Fruit fly (Drosophila melanogaster) whole organism, embryonic: ENCODE data around the gene Egfrap.

ENCODE experiments used
- CG10209 ChIP-seq: fragments of 200-800 bp; sonication (Bioruptor generic); optimal IDR thresholded peaks from 3 replicates; lab custom pipeline; 2017; ENCODE audit warnings: missing biosample characterization, mild to moderate bottlenecking, missing genetic modification characterization, missing genetic modification reagents
- CG11085 ChIP-seq: fragments of 200-800 bp; sonication (Bioruptor generic); IDR thresholded peaks from 2 replicates; pipeline ENCODE4 v1.3.6; 2022; ENCODE audit warnings: missing biosample characterization, missing genetic modification characterization
- CG12769 ChIP-seq: fragments of 200-800 bp; sonication (Bioruptor generic); optimal IDR thresholded peaks from 2 replicates; lab custom pipeline; 2019; ENCODE audit warnings: missing biosample characterization, mild to moderate bottlenecking, missing genetic modification characterization, moderate library complexity
- CG15011 ChIP-seq: fragments of 200-800 bp; sonication (Bioruptor generic); optimal IDR thresholded peaks from 3 replicates; lab custom pipeline; 2018; ENCODE audit warnings: missing biosample characterization, mild to moderate bottlenecking, missing genetic modification characterization
- CG1603 ChIP-seq: fragments of 200-800 bp; sonication (Bioruptor generic); optimal IDR thresholded peaks from 2 replicates; lab custom pipeline; 2019; ENCODE audit warnings: missing biosample characterization, mild to moderate bottlenecking, missing genetic modification characterization, moderate library complexity
- CG1792 ChIP-seq: fragments of 200-800 bp; sonication (Bioruptor generic); optimal IDR thresholded peaks from 2 replicates; lab custom pipeline; 2016; ENCODE audit warnings: missing biosample characterization, missing genetic modification characterization
- CG18599 ChIP-seq: fragments of 200-800 bp; sonication (Bioruptor generic); optimal IDR thresholded peaks from 3 replicates; lab custom pipeline; 2017; ENCODE audit warnings: missing biosample characterization, missing genetic modification characterization, mild to moderate bottlenecking, moderate library complexity, missing genetic modification reagents
- CG2199 ChIP-seq: fragments of 200-800 bp; sonication (Bioruptor generic); IDR thresholded peaks from 3 replicates; pipeline ENCODE4 v1.3.6; 2022; ENCODE audit warnings: missing biosample characterization, missing genetic modification characterization
- CG2678 ChIP-seq: fragments of 200-800 bp; sonication (Bioruptor generic); optimal IDR thresholded peaks from 3 replicates; lab custom pipeline; 2019; ENCODE audit warnings: missing biosample characterization, mild to moderate bottlenecking, missing genetic modification characterization, moderate library complexity
- CG3065 ChIP-seq: fragments of 200-800 bp; sonication (Bioruptor generic); optimal IDR thresholded peaks from 2 replicates; lab custom pipeline; 2016; ENCODE audit warnings: missing biosample characterization, missing genetic modification characterization
- CG3163 ChIP-seq: fragments of 200-800 bp; sonication (Bioruptor generic); optimal IDR thresholded peaks from 3 replicates; lab custom pipeline; 2016; ENCODE audit warnings: missing biosample characterization, missing genetic modification characterization
- CG3407 ChIP-seq: fragments of 200-800 bp; sonication (Bioruptor generic); optimal IDR thresholded peaks from 2 replicates; lab custom pipeline; 2018; ENCODE audit warnings: missing biosample characterization, mild to moderate bottlenecking, missing genetic modification characterization
- CG34376 ChIP-seq: fragments of 200-800 bp; sonication (Bioruptor generic); optimal IDR thresholded peaks from 2 replicates; lab custom pipeline; 2018; ENCODE audit warnings: missing biosample characterization, mild to moderate bottlenecking, missing genetic modification characterization
- CG3726 ChIP-seq: fragments of 200-800 bp; sonication (Bioruptor generic); IDR thresholded peaks from 3 replicates; pipeline ENCODE4, ENCODE4 v1.3.6; 2022; ENCODE audit warnings: missing biosample characterization, missing genetic modification characterization
- CG4617 ChIP-seq: fragments of 200-800 bp; sonication (Bioruptor generic); optimal IDR thresholded peaks from 3 replicates; lab custom pipeline; 2016; ENCODE audit warnings: missing biosample characterization, missing genetic modification characterization, borderline replicate concordance
- CG4854 ChIP-seq: fragments of 200-800 bp; sonication (Bioruptor generic); optimal IDR thresholded peaks from 2 replicates; lab custom pipeline; 2016; ENCODE audit warnings: missing biosample characterization, missing genetic modification characterization, inconsistent platforms
- CG6683 ChIP-seq: fragments of 200-800 bp; sonication (Bioruptor generic); optimal IDR thresholded peaks from 2 replicates; lab custom pipeline; 2017; ENCODE audit warnings: missing biosample characterization, mild to moderate bottlenecking, missing genetic modification characterization, missing genetic modification reagents
- CG6813 ChIP-seq: fragments of 200-800 bp; sonication (Bioruptor generic); optimal IDR thresholded peaks from 2 replicates; lab custom pipeline; 2017; ENCODE audit warnings: missing biosample characterization, missing genetic modification characterization, mild to moderate bottlenecking, moderate library complexity, missing genetic modification reagents
- CG7839 ChIP-seq: fragments of 200-800 bp; sonication (Bioruptor generic); optimal IDR thresholded peaks from 3 replicates; lab custom pipeline; 2018; ENCODE audit warnings: missing biosample characterization, mild to moderate bottlenecking, missing genetic modification characterization, moderate library complexity
- CoRest ChIP-seq: fragments of 200-800 bp; sonication (Bioruptor generic); optimal IDR thresholded peaks from 3 replicates; lab custom pipeline; 2018; ENCODE audit warnings: missing biosample characterization, mild to moderate bottlenecking, missing genetic modification characterization, moderate library complexity
- D ChIP-seq, 2 experiments: fragments of 200-800 bp in 1 of 2; fragments of >200 bp in 1 of 2; sonication (Bioruptor generic) in 1 of 2; optimal IDR thresholded peaks; 2 replicates in 1 of 2; 3 replicates in 1 of 2; lab custom pipeline; 2017; ENCODE audit warnings: mild to moderate bottlenecking in 1 of 2, missing biosample characterization in 1 of 2, missing genetic modification characterization in 1 of 2, missing genetic modification reagents in 1 of 2
- Deaf1 ChIP-seq: fragments of 200-800 bp; optimal IDR thresholded peaks from 3 replicates; lab custom pipeline; 2019; ENCODE audit warnings: missing biosample characterization, mild to moderate bottlenecking, missing genetic modification characterization, moderate library complexity
- Doc3 ChIP-seq: fragments of 200-800 bp; sonication (Bioruptor generic); IDR thresholded peaks from 3 replicates; pipeline ENCODE4 v1.3.6; 2022; ENCODE audit warnings: missing biosample characterization, missing genetic modification characterization; ENCODE audit not compliant: partially characterized antibody
- Drgx ChIP-seq: fragments of 200-800 bp; sonication (Bioruptor generic); IDR thresholded peaks from 2 replicates; pipeline ENCODE4 v1.3.6; 2022; ENCODE audit warnings: missing biosample characterization, missing genetic modification characterization
- HLH3B ChIP-seq: fragments of 200-800 bp; sonication (Bioruptor generic); IDR thresholded peaks from 2 replicates; pipeline ENCODE4 v1.3.6; 2022; ENCODE audit warnings: missing biosample characterization, missing genetic modification characterization
- MTF-1 ChIP-seq: fragments of 200-800 bp; sonication (Bioruptor generic); optimal IDR thresholded peaks from 2 replicates; lab custom pipeline; 2018; ENCODE audit warnings: missing biosample characterization, mild to moderate bottlenecking, missing genetic modification characterization, borderline replicate concordance
- Max ChIP-seq: fragments of 200-800 bp; sonication (Bioruptor generic); optimal IDR thresholded peaks from 2 replicates; lab custom pipeline; 2016; ENCODE audit warnings: missing biosample characterization, mild to moderate bottlenecking, missing genetic modification characterization
- NfI ChIP-seq: fragments of 200-800 bp; sonication (Bioruptor generic); optimal IDR thresholded peaks from 3 replicates; lab custom pipeline; 2018; ENCODE audit warnings: missing biosample characterization, mild to moderate bottlenecking, missing genetic modification characterization, moderate library complexity
- Scr ChIP-seq: fragments of 200-800 bp; sonication (Bioruptor generic); IDR thresholded peaks from 2 replicates; pipeline ENCODE4 v1.3.6; 2022; ENCODE audit warnings: missing biosample characterization, missing genetic modification characterization; ENCODE audit not compliant: partially characterized antibody
- Spps ChIP-seq: fragments of 200-800 bp; sonication (Bioruptor generic); optimal IDR thresholded peaks from 2 replicates; lab custom pipeline; 2018; ENCODE audit warnings: missing biosample characterization, mild to moderate bottlenecking, missing genetic modification characterization
- Sry-δ ChIP-seq: fragments of 200-800 bp; sonication (Bioruptor generic); optimal IDR thresholded peaks from 2 replicates; lab custom pipeline; 2016; ENCODE audit warnings: missing biosample characterization, missing genetic modification characterization
- TFAM ChIP-seq: fragments of 200-800 bp; sonication (Bioruptor generic); optimal IDR thresholded peaks from 2 replicates; lab custom pipeline; 2017; ENCODE audit warnings: missing biosample characterization, missing genetic modification characterization, inconsistent platforms
- Trl ChIP-seq, 3 experiments: fragments of >200 bp in 2 of 3; fragments of 200-800 bp in 1 of 3; sonication (Bioruptor generic) in 1 of 3; optimal IDR thresholded peaks; 2 replicates in 1 of 3; 3 replicates in 2 of 3; lab custom pipeline; 2016 to 2017; ENCODE audit warnings: missing biosample characterization in 1 of 3, missing genetic modification characterization in 1 of 3
- ac ChIP-seq: fragments of 200-800 bp; sonication (Bioruptor generic); optimal IDR thresholded peaks from 3 replicates; lab custom pipeline; 2017; ENCODE audit warnings: missing biosample characterization, mild to moderate bottlenecking, missing genetic modification characterization
- ap ChIP-seq: fragments of 200-800 bp; sonication (Bioruptor generic); IDR thresholded peaks from 2 replicates; pipeline ENCODE4 v1.3.6; 2022; ENCODE audit warnings: missing biosample characterization, missing genetic modification characterization
- bab2 ChIP-seq: fragments of 200-800 bp; sonication (Bioruptor generic); optimal IDR thresholded peaks from 2 replicates; lab custom pipeline; 2016; ENCODE audit warnings: missing biosample characterization, missing genetic modification characterization
- bbx ChIP-seq: fragments of 200-800 bp; sonication (Bioruptor generic); IDR thresholded peaks from 2 replicates; pipeline ENCODE4 v1.3.6; 2022; ENCODE audit warnings: missing biosample characterization, missing genetic modification characterization; ENCODE audit not compliant: partially characterized antibody
- chm ChIP-seq: fragments of 200-800 bp; sonication (Bioruptor generic); IDR thresholded peaks from 2 replicates; pipeline ENCODE4 v1.3.6; 2022; ENCODE audit warnings: missing biosample characterization, missing genetic modification characterization
- crc ChIP-seq: fragments of 200-800 bp; sonication (Bioruptor generic); optimal IDR thresholded peaks from 2 replicates; lab custom pipeline; 2016; ENCODE audit warnings: missing biosample characterization, missing genetic modification characterization
- gem ChIP-seq: fragments of 200-800 bp; sonication (Bioruptor generic); optimal IDR thresholded peaks from 2 replicates; lab custom pipeline; 2019; ENCODE audit warnings: missing biosample characterization, mild to moderate bottlenecking, missing genetic modification characterization, moderate library complexity
- jumu ChIP-seq: fragments of 200-800 bp; sonication (Bioruptor generic); optimal IDR thresholded peaks from 3 replicates; lab custom pipeline; 2016; ENCODE audit warnings: missing biosample characterization, missing genetic modification characterization
- onecut ChIP-seq: fragments of 200-800 bp; sonication (Bioruptor generic); IDR thresholded peaks from 2 replicates; pipeline ENCODE4 v1.3.6; 2022; ENCODE audit warnings: missing biosample characterization, missing genetic modification characterization
- sens ChIP-seq: fragments of 200-800 bp; sonication (Bioruptor generic); peaks from one replicate; lab custom pipeline; 2016; ENCODE audit warnings: missing biosample characterization, missing genetic modification characterization
- sr ChIP-seq: fragments of 200-800 bp; sonication (Bioruptor generic); IDR thresholded peaks from 3 replicates; pipeline ENCODE4 v1.3.6; 2022; ENCODE audit warnings: missing biosample characterization, missing genetic modification characterization
- tio ChIP-seq: fragments of 200-800 bp; sonication (Bioruptor generic); optimal IDR thresholded peaks from 2 replicates; lab custom pipeline; 2017; ENCODE audit warnings: missing biosample characterization, missing genetic modification characterization, inconsistent platforms
- vvl ChIP-seq: fragments of 200-800 bp; sonication (Bioruptor generic); IDR thresholded peaks from 2 replicates; pipeline ENCODE4 v1.3.6; 2022; ENCODE audit warnings: missing biosample characterization, missing genetic modification characterization
- z ChIP-seq: fragments of 200-800 bp; sonication (Bioruptor generic); IDR thresholded peaks from 3 replicates; pipeline ENCODE4 v1.3.6; 2022; ENCODE audit warnings: missing biosample characterization, missing genetic modification characterization

The Egfrap gene

DNA sequence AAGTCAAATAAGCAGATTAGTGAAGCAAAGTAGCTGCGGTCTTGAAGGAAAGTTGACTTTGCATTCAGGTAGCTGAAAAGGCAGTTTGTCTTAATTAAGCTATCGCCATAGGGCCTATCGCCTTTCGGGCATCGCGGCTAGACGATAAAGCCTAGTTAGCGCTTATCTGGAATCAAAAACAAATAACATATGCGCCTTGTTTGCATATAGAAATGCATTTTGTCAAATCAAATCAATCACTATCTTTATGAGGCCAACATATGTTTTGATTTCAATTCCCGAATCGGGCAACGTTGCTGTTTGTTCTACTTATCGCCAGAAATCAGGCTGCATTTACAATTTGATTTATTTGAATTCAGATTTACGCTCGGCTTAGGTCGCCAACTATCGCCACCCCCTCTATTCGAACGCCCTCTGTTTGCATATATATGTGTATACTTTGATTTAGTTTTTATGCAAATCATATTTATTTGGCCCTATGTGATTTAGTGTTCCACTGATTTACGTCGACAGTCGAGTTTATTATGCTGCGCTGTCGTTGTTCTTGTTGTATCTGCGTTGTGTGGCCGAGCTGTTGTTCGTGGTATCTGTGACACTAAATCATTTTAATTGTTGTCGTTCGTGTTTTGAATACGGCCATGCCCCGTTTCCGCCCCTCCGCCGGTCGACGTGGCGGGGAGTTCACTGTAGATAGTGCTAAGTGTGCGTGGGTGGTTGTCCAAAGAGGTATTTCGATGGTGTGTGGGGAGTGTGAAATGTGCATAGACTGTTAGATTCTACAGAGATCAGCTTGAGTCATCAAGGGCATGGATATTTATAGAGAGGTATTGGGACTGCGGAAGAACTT lies 24.3 kb upstream of the Egfrap start (continued):
- peak; percentile 58; the same call in 1 of the 2 replicates for TF ChIP-seq chm (GFP tag; lab: Robert Waterston, UW)
- peak; percentile 37 for TF ChIP-seq Deaf1 (tag; lab: Kevin White, UChicago)
- TF ChIP-seq CG1792 (GFP tag; lab: Kevin White, UChicago), result peak; percentile 59
- TF ChIP-seq CG10209 (GFP tag; lab: Kevin White, UChicago), result peak; percentile 67
- no peak for TF ChIP-seq D (optimal IDR thresholded peaks at IDR 0.05; lab: Kevin White, UChicago)
- TF ChIP-seq D (GFP tag; optimal IDR thresholded peaks at IDR 0.05; lab: Kevin White, UChicago), result peak; percentile 65
- TF ChIP-seq CG6683 (GFP tag; lab: Kevin White, UChicago), result no peak
- TF ChIP-seq MTF-1 (GFP tag; lab: Kevin White, UChicago), result peak; percentile 64
- no peak for TF ChIP-seq Doc3
- peak; percentile 16 for TF ChIP-seq tio (GFP tag; lab: Kevin White, UChicago)
- peak; percentile 43 for TF ChIP-seq bab2
- TF ChIP-seq vvl (GFP tag; lab: Robert Waterston, UW), result peak; percentile 65; the same call in 1 of the 2 replicates
- TF ChIP-seq CG12769 (tag; lab: Kevin White, UChicago), result peak; percentile 34
- TF ChIP-seq ac (GFP tag; lab: Kevin White, UChicago), result peak; percentile 80
- peak; percentile 55 for TF ChIP-seq gem (tag; lab: Kevin White, UChicago)
- TF ChIP-seq TFAM (GFP tag; lab: Kevin White, UChicago), result peak; percentile 6
- no peak for TF ChIP-seq CG11085 (GFP tag; lab: Robert Waterston, UW)
- no peak for TF ChIP-seq jumu (GFP tag; lab: Kevin White, UChicago)
- TF ChIP-seq onecut (GFP tag; lab: Robert Waterston, UW), result peak; percentile 56
- no peak for TF ChIP-seq CG3163
- TF ChIP-seq CG18599, result peak; percentile 35
- peak; percentile 79 for TF ChIP-seq CG6813 (GFP tag; lab: Kevin White, UChicago)
- peak; percentile 33 for TF ChIP-seq CoRest
- TF ChIP-seq sr, result peak; percentile 92
- peak; percentile 4 for TF ChIP-seq CG7839 (tag; lab: Kevin White, UChicago)
- TF ChIP-seq z (GFP tag; lab: Robert Waterston, UW), result no peak; the same call in 2 of the 3 replicates
- no peak for TF ChIP-seq CG4854 (GFP tag; lab: Kevin White, UChicago)
- TF ChIP-seq Scr (GFP tag; lab: Robert Waterston, UW), result no peak
- TF ChIP-seq CG2678, result peak; percentile 52
- no peak for TF ChIP-seq Drgx
- TF ChIP-seq Trl (optimal IDR thresholded peaks at IDR 0.05; lab: Kevin White, UChicago), result no peak
- peak; percentile 25 for TF ChIP-seq Trl (GFP tag; optimal IDR thresholded peaks at IDR 0.05; lab: Kevin White, UChicago)
- TF ChIP-seq CG4617 (GFP tag; lab: Kevin White, UChicago), result no peak
- peak; percentile 16 for TF ChIP-seq Sry-δ
- peak; percentile 71; the same call in 1 of the 3 replicates for TF ChIP-seq CG2199 (GFP tag; lab: Robert Waterston, UW)
- TF ChIP-seq CG3065 (GFP tag; lab: Kevin White, UChicago), result peak; percentile 59
- peak; percentile 14 for TF ChIP-seq crc (GFP tag; lab: Kevin White, UChicago)
- peak; percentile 48; the same call in 1 of the 2 replicates for TF ChIP-seq HLH3B (GFP tag; lab: Robert Waterston, UW)
- TF ChIP-seq Spps, result peak; percentile 25
- peak; percentile 64 for TF ChIP-seq CG1603 (tag; lab: Kevin White, UChicago)
- no peak for TF ChIP-seq NfI (GFP tag; lab: Kevin White, UChicago)
- peak; percentile 97 for TF ChIP-seq sens (GFP tag; lab: Kevin White, UChicago)
- TF ChIP-seq Max (GFP tag; lab: Kevin White, UChicago), result peak; percentile 58
- 0 out of 2 replicates have a peak, but pooled peaks have one; percentile 23 for TF ChIP-seq ap (GFP tag; lab: Robert Waterston, UW)
- 0 out of 3 replicates have a peak, but pooled peaks have one; percentile 49 for TF ChIP-seq CG3726
- no peak for TF ChIP-seq CG34376 (GFP tag; lab: Kevin White, UChicago)
- peak; percentile 84 for TF ChIP-seq CG3407 (GFP tag; lab: Kevin White, UChicago)
- TF ChIP-seq CG15011 (GFP tag; lab: Kevin White, UChicago), result peak; percentile 18
- no peak for TF ChIP-seq bbx (GFP tag; lab: Robert Waterston, UW)
